Worm (Caenorhabditis elegans): ENCODE measurements around the gene ram-5.

DNA sequence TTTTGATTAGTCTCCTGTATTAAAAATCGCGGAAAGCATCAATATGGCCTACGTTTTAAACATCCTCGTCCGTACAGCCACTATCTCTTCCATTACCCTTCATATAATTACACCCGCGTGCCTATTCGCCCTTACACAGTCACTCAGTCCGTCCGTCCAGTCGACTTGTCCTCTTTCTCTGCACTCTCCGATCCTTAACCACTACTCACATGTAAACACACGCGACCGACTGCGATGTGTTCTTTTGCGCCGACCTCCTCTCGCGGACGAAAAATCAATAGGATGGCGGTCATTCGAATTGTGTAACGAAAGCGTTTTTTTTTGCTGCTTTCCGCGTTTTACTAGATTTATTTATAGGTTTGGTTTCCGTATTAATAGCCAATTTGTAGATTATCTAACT, 52.7 kb downstream of the ram-5 start, which contains the start of gene eor-2:
- TF ChIP-seq nhr-12 (tag; optimal IDR thresholded peaks at IDR 0.05) (no peak), R02D3.7 (tag; optimal IDR thresholded peaks at IDR 0.05) (no peak), mab-5 (tag; optimal IDR thresholded peaks at IDR 0.05) (peak; percentile 13), sem-4 (tag; optimal IDR thresholded peaks at IDR 0.05) (peak; percentile 43), ama-1 (optimal IDR thresholded peaks at IDR 0.05) (no peak), nhr-21 (tag; optimal IDR thresholded peaks at IDR 0.05) (peak; percentile 80), snpc-4 (tag; optimal IDR thresholded peaks at IDR 0.05) (peak; percentile 77), blmp-1 (tag; optimal IDR thresholded peaks at IDR 0.05; ENCODE audit: insufficient read depth) (peak; percentile 40), nhr-11 (tag; optimal IDR thresholded peaks at IDR 0.05) (no peak), nhr-237 (tag; optimal IDR thresholded peaks at IDR 0.05) (no peak), F13H6.1 (tag; optimal IDR thresholded peaks at IDR 0.05) (peak; percentile 83), aly-2 (tag; optimal IDR thresholded peaks at IDR 0.05) (no peak), egl-27 (tag; optimal IDR thresholded peaks at IDR 0.05) (peak; percentile 76), lsy-2 (tag; optimal IDR thresholded peaks at IDR 0.05) (peak in 1 of 2 experiments; percentile 70)

All from whole organism, L2 larva.